Fruit fly (Drosophila melanogaster): Measurements from ENCODE around the gene bowl.

The bowl gene

DNA sequence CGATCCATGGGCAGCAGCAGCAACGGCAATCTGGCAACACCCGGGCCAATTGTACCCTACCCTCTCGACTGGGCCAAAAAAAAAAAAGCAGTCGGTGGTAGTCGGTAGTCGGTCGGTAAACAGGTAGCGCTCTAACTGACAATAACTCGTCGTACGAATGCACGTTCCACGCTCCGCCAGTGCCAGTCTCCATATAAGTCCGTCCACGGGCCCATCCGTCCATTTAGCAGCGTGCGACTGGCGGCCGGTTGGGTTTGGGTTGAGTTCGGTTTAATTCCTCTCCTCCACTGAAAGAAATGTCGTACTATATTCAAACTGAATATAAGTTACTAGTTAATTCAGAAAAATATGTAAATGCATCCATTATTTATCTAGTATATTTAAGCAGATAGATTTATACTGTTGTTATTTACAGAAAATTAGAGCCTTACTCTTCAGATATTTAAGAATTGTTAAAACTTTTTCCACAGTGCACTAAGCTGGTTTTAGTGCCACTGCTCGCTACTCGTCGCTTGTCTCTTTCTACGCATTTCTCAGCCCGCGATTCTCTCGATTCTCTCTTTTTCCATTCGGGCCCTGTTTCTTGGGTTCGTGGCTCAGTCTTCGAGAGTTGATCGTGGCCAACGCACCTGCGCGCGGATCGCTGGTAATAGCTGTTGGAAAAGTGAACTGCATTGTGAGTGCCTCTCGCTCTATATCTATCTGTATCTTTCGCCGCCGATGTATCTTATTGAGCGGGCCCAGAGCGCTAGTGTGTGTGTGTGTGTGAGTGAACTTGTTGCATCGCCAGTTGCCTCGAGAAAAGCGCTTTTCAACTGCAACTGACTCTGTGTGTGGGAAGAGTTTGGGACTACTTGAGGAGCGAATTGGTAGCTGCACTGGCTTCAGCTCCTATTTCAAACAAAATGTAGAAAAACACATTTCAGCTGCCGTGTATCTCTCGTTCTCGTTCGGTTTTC, at the start of gene bowl (continued):
- TF ChIP-seq CG11398 (GFP tag; optimal IDR thresholded peaks at IDR 0.05) (peak; percentile 89), Camta (GFP tag; optimal IDR thresholded peaks at IDR 0.05) (peak; percentile 96), CG31365 (tag; optimal IDR thresholded peaks at IDR 0.05) (peak; percentile 50), Elba2 (GFP tag; optimal IDR thresholded peaks at IDR 0.05) (peak; percentile 95), Ets65A (GFP tag) (peak; percentile 90), onecut (GFP tag; IDR thresholded peaks at IDR 0.05) (peak; percentile 91), CG6854 (GFP tag; optimal IDR thresholded peaks at IDR 0.05) (peak; percentile 79), sd (tag; optimal IDR thresholded peaks at IDR 0.05) (peak; percentile 95), B-H1 (GFP tag; IDR thresholded peaks at IDR 0.05) (peak; percentile 94), gcm2 (GFP tag; optimal IDR thresholded peaks at IDR 0.05) (peak; percentile 94), pzg (GFP tag; optimal IDR thresholded peaks at IDR 0.05) (no peak), CG8944 (GFP tag; optimal IDR thresholded peaks at IDR 0.05) (peak; percentile 86), CG17361 (GFP tag; IDR thresholded peaks at IDR 0.05) (peak; percentile 86), CG6254 (GFP tag; optimal IDR thresholded peaks at IDR 0.05) (peak; percentile 87), CG8290 (GFP tag; optimal IDR thresholded peaks at IDR 0.05) (peak; percentile 94), CG8290 (tag; optimal IDR thresholded peaks at IDR 0.05) (peak; percentile 48 to 71), inv (GFP tag; IDR thresholded peaks at IDR 0.05; ENCODE audit: partially characterized antibody) (no peak), CG7271 (tag; optimal IDR thresholded peaks at IDR 0.05) (peak; percentile 84), sr (GFP tag; IDR thresholded peaks at IDR 0.05) (peak; percentile 69; the same call in 1 of the 3 replicates), bowl (GFP tag; IDR thresholded peaks at IDR 0.05) (peak; percentile 99), Hey (tag; optimal IDR thresholded peaks at IDR 0.05) (peak; percentile 51), CG11696 (GFP tag; IDR thresholded peaks at IDR 0.05) (peak; percentile 90), CG17328 (GFP tag; IDR thresholded peaks at IDR 0.05) (peak; percentile 98), org-1 (GFP tag; optimal IDR thresholded peaks at IDR 0.05) (peak; percentile 96), Taf1 (GFP tag; IDR thresholded peaks at IDR 0.05) (peak; percentile 79), fu2 (GFP tag; optimal IDR thresholded peaks at IDR 0.05) (peak; percentile 87), CG10543 (GFP tag; optimal IDR thresholded peaks at IDR 0.05) (peak; percentile 92), Atf3 (GFP tag; optimal IDR thresholded peaks at IDR 0.05) (peak; percentile 92), CG10274 (GFP tag; optimal IDR thresholded peaks at IDR 0.05) (peak; percentile 64), CG34422 (GFP tag; IDR thresholded peaks at IDR 0.05) (peak; percentile 97), CG34224 (GFP tag; IDR thresholded peaks at IDR 0.05; ENCODE audit: partially characterized antibody) (0 out of 3 replicates have a peak, but pooled peaks have one; percentile 21), cato (GFP tag; optimal IDR thresholded peaks at IDR 0.05; ENCODE audit: borderline replicate concordance) (peak; percentile 95), croc (GFP tag; conservative IDR thresholded peaks at IDR 0.05) (peak; percentile 95), gsb-n (tag; optimal IDR thresholded peaks at IDR 0.05) (peak; percentile 99), tll (GFP tag; optimal IDR thresholded peaks at IDR 0.05) (peak in 1 of 2 experiments; percentile 38), Hand (GFP tag; optimal IDR thresholded peaks at IDR 0.05) (peak; percentile 89), al (GFP tag; IDR thresholded peaks at IDR 0.05) (peak; percentile 96), Gug (GFP tag; IDR thresholded peaks at IDR 0.05) (peak; percentile 77; the same call in 3 of the 4 replicates), CG9817 (tag; optimal IDR thresholded peaks at IDR 0.05) (peak; percentile 89), dmrt11E (tag; optimal IDR thresholded peaks at IDR 0.05) (peak; percentile 97), unpg (GFP tag; optimal IDR thresholded peaks at IDR 0.05) (peak; percentile 96), caup (GFP tag; optimal IDR thresholded peaks at IDR 0.05; ENCODE audit: severe bottlenecking) (peak; percentile 86), prd (optimal IDR thresholded peaks at IDR 0.05) (no peak), prd (GFP tag; IDR thresholded peaks at IDR 0.05) (peak; percentile 98), odd (GFP tag; optimal IDR thresholded peaks at IDR 0.05) (peak; percentile 92), CG9609 (GFP tag; optimal IDR thresholded peaks at IDR 0.05) (peak; percentile 88), Nf-YC (tag; optimal IDR thresholded peaks at IDR 0.05) (peak; percentile 74), Chrac-16 (GFP tag; optimal IDR thresholded peaks at IDR 0.05) (peak; percentile 98)

Data from whole organism, embryonic.